Worm (Caenorhabditis elegans) whole organism, mixed stage, embryonic: Measurements from ENCODE around the gene F09B12.7.

Source experiments
- blmp-1 ChIP-seq: fragments of 150-350 bp; optimal IDR thresholded peaks from 2 replicates; lab custom pipeline; 2014; ENCODE audit warnings: missing biosample characterization, missing genetic modification characterization
- ceh-43 ChIP-seq: fragments of 200-800 bp; sonication (Bioruptor generic); optimal IDR thresholded peaks from 2 replicates; lab custom pipeline; 2018; ENCODE audit warnings: mild to moderate bottlenecking, missing genetic modification characterization, moderate library complexity, missing compliant biosample characterization
- ces-1 ChIP-seq: fragments of 150-350 bp; optimal IDR thresholded peaks from 2 replicates; lab custom pipeline; 2014; ENCODE audit warnings: missing biosample characterization, missing genetic modification reagents, missing genetic modification characterization
- elt-1 ChIP-seq: sonication (generic microtip); optimal IDR thresholded peaks from 2 replicates; lab custom pipeline; 2017; ENCODE audit warnings: missing genetic modification characterization, mild to moderate bottlenecking, missing compliant biosample characterization, antibody characterized with exemption, moderate library complexity, borderline replicate concordance; ENCODE audit not compliant: insufficient read depth
- elt-3 ChIP-seq: fragments of 150-350 bp; optimal IDR thresholded peaks from 2 replicates; lab custom pipeline; 2014; ENCODE audit warnings: missing biosample characterization, missing genetic modification characterization
- lin-13 ChIP-seq: fragments of 150-350 bp; optimal IDR thresholded peaks from 2 replicates; lab custom pipeline; 2014; ENCODE audit warnings: missing biosample characterization, missing genetic modification characterization
- lin-32 ChIP-seq: fragments of 200-800 bp; sonication (Bioruptor generic); optimal IDR thresholded peaks from 2 replicates; lab custom pipeline; 2018; ENCODE audit warnings: mild to moderate bottlenecking, missing genetic modification characterization, missing compliant biosample characterization
- lsy-2 ChIP-seq: fragments of 150-350 bp; optimal IDR thresholded peaks from 2 replicates; lab custom pipeline; 2014; ENCODE audit warnings: missing biosample characterization, missing genetic modification characterization
- nhr-28 ChIP-seq: fragments of 150-350 bp; optimal IDR thresholded peaks from 2 replicates; lab custom pipeline; 2014; ENCODE audit warnings: missing biosample characterization, missing genetic modification characterization
- nhr-76 ChIP-seq: sonication (generic microtip); optimal IDR thresholded peaks from 2 replicates; lab custom pipeline; 2017; ENCODE audit warnings: missing biosample characterization, missing genetic modification characterization
- pha-4 ChIP-seq: fragments of 150-350 bp; optimal IDR thresholded peaks from 2 replicates; lab custom pipeline; 2018; ENCODE audit warnings: missing biosample characterization, missing genetic modification reagents, missing genetic modification characterization
- unc-39 ChIP-seq: fragments of 150-350 bp; optimal IDR thresholded peaks from 2 replicates; lab custom pipeline; 2014; ENCODE audit warnings: missing biosample characterization, missing genetic modification characterization
- unc-62 ChIP-seq: fragments of 150-350 bp; optimal IDR thresholded peaks from 2 replicates; lab custom pipeline; 2014; ENCODE audit warnings: missing biosample characterization, missing genetic modification reagents, missing genetic modification characterization
- ztf-11 ChIP-seq: fragments of 150-350 bp; optimal IDR thresholded peaks from 2 replicates; lab custom pipeline; 2014; ENCODE audit warnings: missing biosample characterization, missing genetic modification characterization

DNA sequence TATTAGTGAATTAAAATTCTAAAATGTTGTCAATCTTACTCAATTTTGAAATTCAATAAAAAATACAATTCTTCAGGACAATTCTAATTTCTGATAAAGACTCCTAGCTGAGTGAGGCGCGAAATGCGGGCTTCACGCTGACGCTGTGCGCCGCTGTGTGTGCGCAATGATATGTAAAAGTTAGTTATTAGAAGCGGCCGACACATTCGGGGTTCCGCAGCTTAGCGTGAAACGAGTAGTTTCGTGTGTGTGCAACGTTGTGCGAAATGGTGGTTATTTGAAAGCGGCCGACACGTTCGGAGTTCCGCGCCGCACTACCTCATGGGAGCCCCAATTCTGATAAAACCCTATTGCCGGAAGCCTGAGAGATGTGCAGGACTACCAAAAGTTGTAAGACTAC lies 19.7 kb downstream of the F09B12.7 start:
- TF ChIP-seq pha-4 (tag; lab: Kevin White, UChicago) (no peak), elt-3 (tag; lab: Kevin White, UChicago) (no peak), ceh-43 (no peak), nhr-76 (tag; lab: Kevin White, UChicago) (no peak), elt-1 (tag; lab: Kevin White, UChicago) (no peak), ces-1 (GFP tag; lab: Kevin White, UChicago) (no peak), lin-13 (tag; lab: Kevin White, UChicago) (no peak), nhr-28 (tag; lab: Kevin White, UChicago) (no peak), unc-62 (GFP tag; lab: Kevin White, UChicago) (no peak), unc-39 (tag; lab: Kevin White, UChicago) (no peak), blmp-1 (tag; lab: Kevin White, UChicago) (no peak), ztf-11 (tag; lab: Kevin White, UChicago) (no peak), lin-32 (GFP tag; lab: Kevin White, UChicago) (no peak), lsy-2 (tag; lab: Kevin White, UChicago) (no peak)
